Fruit fly (Drosophila melanogaster): ENCODE data around the gene svp.

DNA sequence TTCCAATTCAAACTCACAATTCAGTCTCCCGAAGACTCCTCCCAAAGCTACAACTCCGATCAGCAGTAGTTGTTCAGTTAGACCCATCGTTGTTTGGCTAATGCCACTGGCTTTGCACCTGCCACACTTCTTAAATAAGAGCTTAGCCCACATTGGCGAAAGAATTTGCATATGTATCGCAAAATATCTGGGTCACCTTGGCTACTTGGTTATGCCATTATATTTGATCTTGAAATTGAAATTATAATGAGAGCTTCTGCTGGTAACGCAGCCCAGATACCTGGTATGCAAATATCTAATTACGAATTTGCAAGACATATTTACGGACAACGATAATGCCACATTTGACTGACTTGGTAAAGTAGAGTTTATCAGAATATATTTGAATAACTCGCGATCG, 33.6 kb upstream of the svp start, which contains the start of gene CG17404:
- TF ChIP-seq h (optimal IDR thresholded peaks at IDR 0.05) (no peak), Sin3A (optimal IDR thresholded peaks at IDR 0.05) (no peak), psq (optimal IDR thresholded peaks at IDR 0.05) (no peak), Myc (optimal IDR thresholded peaks at IDR 0.05) (no peak)

All from Kc167 (cell line).